Fruit fly (Drosophila melanogaster): ENCODE data around the gene mfrn.
A peak's percentile ranks its signal among the peaks of the same experiment; 100 is the strongest.

mfrn gene

dm6 chr3R:27922673-27923175, 25.1 kb downstream of the mfrn start, which contains the start of gene RpL4 (continued):
- TF ChIP-seq Dref (GFP tag; IDR thresholded peaks at IDR 0.05) (peak; percentile 41; the same call in 1 of the 2 replicates), Eip74EF (GFP tag; optimal IDR thresholded peaks at IDR 0.05) (peak in 1 of 2 experiments; percentile 50), mirr (GFP tag; optimal IDR thresholded peaks at IDR 0.05) (peak; percentile 85), CG1233 (GFP tag; optimal IDR thresholded peaks at IDR 0.05) (peak; percentile 92), CG31224 (GFP tag; IDR thresholded peaks at IDR 0.05) (peak; percentile 60), Drgx (GFP tag; IDR thresholded peaks at IDR 0.05) (0 out of 2 replicates have a peak, but pooled peaks have one; percentile 15), CG8924 (tag; optimal IDR thresholded peaks at IDR 0.05) (peak; percentile 42), rib (GFP tag; IDR thresholded peaks at IDR 0.05) (no peak), CG6791 (GFP tag; IDR thresholded peaks at IDR 0.05; ENCODE audit: partially characterized antibody) (no peak), Scr (GFP tag; IDR thresholded peaks at IDR 0.05; ENCODE audit: partially characterized antibody) (peak; percentile 38; the same call in 1 of the 2 replicates), da (GFP tag; optimal IDR thresholded peaks at IDR 0.05) (peak; percentile 40), CG16815 (GFP tag; optimal IDR thresholded peaks at IDR 0.05) (peak; percentile 58), fd96Cb (tag; optimal IDR thresholded peaks at IDR 0.05) (peak; percentile 48), CG6254 (GFP tag; optimal IDR thresholded peaks at IDR 0.05) (peak; percentile 60), nerfin-1 (tag; optimal IDR thresholded peaks at IDR 0.05) (peak; percentile 67), sima (GFP tag; optimal IDR thresholded peaks at IDR 0.05) (peak; percentile 8), Dad (GFP tag; optimal IDR thresholded peaks at IDR 0.05) (peak; percentile 85), nmo (GFP tag; optimal IDR thresholded peaks at IDR 0.05) (peak; percentile 71), Gsc (GFP tag; IDR thresholded peaks at IDR 0.05) (no peak), CG14667 (GFP tag; IDR thresholded peaks at IDR 0.05) (no peak), MBD-R2 (GFP tag; IDR thresholded peaks at IDR 0.05) (peak; percentile 48; the same call in 1 of the 2 replicates), fd102C (GFP tag; optimal IDR thresholded peaks at IDR 0.05) (peak; percentile 84)

dm6 chr3R:27921982-27922672, 25.7 kb downstream of the mfrn start, which contains the start of gene BCAS2:
TSS of gene BCAS2 (minus strand) at chr3R:27922356.
- TF ChIP-seq MBD-R2 (GFP tag; IDR thresholded peaks at IDR 0.05) (peak; percentile 64), CG10979 (tag; optimal IDR thresholded peaks at IDR 0.05) (no peak), dpn (GFP tag; optimal IDR thresholded peaks at IDR 0.05) (no peak), CG17385 (GFP tag; optimal IDR thresholded peaks at IDR 0.05) (peak; percentile 68), CG34422 (GFP tag; IDR thresholded peaks at IDR 0.05) (0 out of 3 replicates have a peak, but pooled peaks have one; percentile 26), Hsf (GFP tag; optimal IDR thresholded peaks at IDR 0.05) (no peak), Sry-β (GFP tag; optimal IDR thresholded peaks at IDR 0.05) (peak; percentile 89), MESR4 (GFP tag; optimal IDR thresholded peaks at IDR 0.05) (peak; percentile 55)

dm6 chr3R:27920883-27921282, 26.9 kb downstream of the mfrn start, which contains the start of gene CG12259:
TSS of gene CG12259 (minus strand) at chr3R:27921089.
- TF ChIP-seq pzg (GFP tag; optimal IDR thresholded peaks at IDR 0.05), result peak; percentile 12
- TF ChIP-seq slp2 (GFP tag; optimal IDR thresholded peaks at IDR 0.05), result no peak
- TF ChIP-seq CG1792 (GFP tag; optimal IDR thresholded peaks at IDR 0.05), result no peak
- TF ChIP-seq E2f2 (GFP tag; IDR thresholded peaks at IDR 0.05), result 0 out of 2 replicates have a peak, but pooled peaks have one; percentile 21
- peak; percentile 25 for TF ChIP-seq MESR4 (GFP tag; optimal IDR thresholded peaks at IDR 0.05)
- no peak for TF ChIP-seq gt (GFP tag; IDR thresholded peaks at IDR 0.05)
- no peak for TF ChIP-seq CG10147 (GFP tag; optimal IDR thresholded peaks at IDR 0.05)
- TF ChIP-seq CG17361 (GFP tag; IDR thresholded peaks at IDR 0.05), result peak; percentile 27; the same call in 1 of the 3 replicates
- TF ChIP-seq maf-S (GFP tag; optimal IDR thresholded peaks at IDR 0.05), result no peak
- TF ChIP-seq CG12769 (tag; optimal IDR thresholded peaks at IDR 0.05), result no peak
- no peak for TF ChIP-seq H15 (GFP tag; IDR thresholded peaks at IDR 0.05)
- no peak for TF ChIP-seq gcm (GFP tag; optimal IDR thresholded peaks at IDR 0.05)
- TF ChIP-seq cato (GFP tag; optimal IDR thresholded peaks at IDR 0.05; ENCODE audit: borderline replicate concordance), result no peak
- TF ChIP-seq CG15269 (tag; optimal IDR thresholded peaks at IDR 0.05), result no peak
- TF ChIP-seq CG3065 (GFP tag; optimal IDR thresholded peaks at IDR 0.05), result no peak
- TF ChIP-seq tx (GFP tag; optimal IDR thresholded peaks at IDR 0.05), result no peak
- peak; percentile 43 for TF ChIP-seq trem (tag; optimal IDR thresholded peaks at IDR 0.05)
- peak; percentile 21 for TF ChIP-seq CG17385 (GFP tag; optimal IDR thresholded peaks at IDR 0.05)
- TF ChIP-seq usp (GFP tag; optimal IDR thresholded peaks at IDR 0.05), result no peak
- TF ChIP-seq CG17829 (tag; optimal IDR thresholded peaks at IDR 0.05), result peak; percentile 14

All from whole organism, embryonic.